Fruit fly (Drosophila melanogaster) whole organism, embryonic: ENCODE results near the gene Mcm5.

Source experiments
- Awh ChIP-seq: fragments of 200-800 bp; sonication (Bioruptor generic); IDR thresholded peaks from 2 replicates; pipeline ENCODE4, ENCODE4 v1.3.6; 2022; ENCODE audit warnings: missing biosample characterization, missing genetic modification characterization
- CG10431 ChIP-seq: fragments of 200-800 bp; sonication (Bioruptor generic); optimal IDR thresholded peaks from 3 replicates; lab custom pipeline; 2018; ENCODE audit warnings: missing biosample characterization, mild to moderate bottlenecking, missing genetic modification characterization
- CG14860 ChIP-seq: fragments of 200-800 bp; sonication (Bioruptor generic); IDR thresholded peaks from 3 replicates; pipeline ENCODE4 v1.3.6; 2022; ENCODE audit warnings: missing biosample characterization, missing genetic modification characterization; ENCODE audit not compliant: partially characterized antibody
- CG15269 ChIP-seq: fragments of 200-800 bp; sonication (Bioruptor generic); optimal IDR thresholded peaks from 2 replicates; lab custom pipeline; 2018; ENCODE audit warnings: missing biosample characterization, mild to moderate bottlenecking, missing genetic modification characterization, moderate library complexity
- CG16779 ChIP-seq: fragments of 200-800 bp; sonication (Bioruptor generic); IDR thresholded peaks from 2 replicates; pipeline ENCODE4 v1.3.6; 2022; ENCODE audit warnings: missing biosample characterization, missing genetic modification characterization
- CG16863 ChIP-seq: fragments of 200-800 bp; sonication (Bioruptor generic); optimal IDR thresholded peaks from 3 replicates; lab custom pipeline; 2016; ENCODE audit warnings: missing biosample characterization, missing genetic modification characterization
- CG30020 ChIP-seq: fragments of 200-800 bp; optimal IDR thresholded peaks from 2 replicates; lab custom pipeline; 2019; ENCODE audit warnings: missing biosample characterization, mild to moderate bottlenecking, missing genetic modification characterization, moderate library complexity
- CG31441 ChIP-seq: fragments of 200-800 bp; sonication (Bioruptor generic); IDR thresholded peaks from 2 replicates; pipeline ENCODE4 v1.3.6; 2022; ENCODE audit warnings: missing biosample characterization, missing genetic modification characterization
- CG3163 ChIP-seq: fragments of 200-800 bp; sonication (Bioruptor generic); optimal IDR thresholded peaks from 3 replicates; lab custom pipeline; 2016; ENCODE audit warnings: missing biosample characterization, missing genetic modification characterization
- CG32532 ChIP-seq: fragments of 200-800 bp; sonication (Bioruptor generic); IDR thresholded peaks from 2 replicates; pipeline ENCODE4 v1.3.6; 2022; ENCODE audit warnings: missing biosample characterization, missing genetic modification characterization
- CG32767 ChIP-seq: fragments of 200-800 bp; sonication (Bioruptor generic); IDR thresholded peaks from 2 replicates; pipeline ENCODE4 v1.3.6; 2022; ENCODE audit warnings: missing biosample characterization, missing genetic modification characterization
- CG33213 ChIP-seq: fragments of 200-800 bp; sonication (Bioruptor generic); optimal IDR thresholded peaks from 3 replicates; lab custom pipeline; 2016; ENCODE audit warnings: missing biosample characterization, missing genetic modification characterization
- CG3407 ChIP-seq: fragments of 200-800 bp; sonication (Bioruptor generic); optimal IDR thresholded peaks from 2 replicates; lab custom pipeline; 2018; ENCODE audit warnings: missing biosample characterization, mild to moderate bottlenecking, missing genetic modification characterization
- CG3838 ChIP-seq: fragments of 200-800 bp; sonication (Bioruptor generic); optimal IDR thresholded peaks from 3 replicates; lab custom pipeline; 2016; ENCODE audit warnings: missing biosample characterization, missing genetic modification characterization
- CG3995 ChIP-seq: fragments of 200-800 bp; sonication (Bioruptor generic); optimal IDR thresholded peaks from 3 replicates; lab custom pipeline; 2016; ENCODE audit warnings: missing biosample characterization, missing genetic modification characterization
- CG4328 ChIP-seq: fragments of 200-800 bp; sonication (Bioruptor generic); optimal IDR thresholded peaks from 3 replicates; lab custom pipeline; 2017; ENCODE audit warnings: missing biosample characterization, missing genetic modification reagents, missing genetic modification characterization
- CG4404 ChIP-seq: fragments of 200-800 bp; sonication (Bioruptor generic); IDR thresholded peaks from 2 replicates; pipeline ENCODE4 v1.3.6; 2022; ENCODE audit warnings: missing biosample characterization, missing genetic modification characterization
- CG4617 ChIP-seq: fragments of 200-800 bp; sonication (Bioruptor generic); optimal IDR thresholded peaks from 3 replicates; lab custom pipeline; 2016; ENCODE audit warnings: missing biosample characterization, missing genetic modification characterization, borderline replicate concordance
- CG4820 ChIP-seq: fragments of 200-800 bp; sonication (Bioruptor generic); optimal IDR thresholded peaks from 3 replicates; lab custom pipeline; 2016; ENCODE audit warnings: missing biosample characterization, missing genetic modification characterization
- CG7271 ChIP-seq: fragments of 200-800 bp; sonication (Bioruptor generic); optimal IDR thresholded peaks from 2 replicates; lab custom pipeline; 2018; ENCODE audit warnings: missing biosample characterization, mild to moderate bottlenecking, missing genetic modification characterization, moderate library complexity
- CG7928 ChIP-seq: fragments of 200-800 bp; sonication (Bioruptor generic); optimal IDR thresholded peaks from 2 replicates; lab custom pipeline; 2017; ENCODE audit warnings: missing biosample characterization, mild to moderate bottlenecking, missing genetic modification characterization
- CG9609 ChIP-seq: fragments of 200-800 bp; sonication (Bioruptor generic); optimal IDR thresholded peaks from 3 replicates; lab custom pipeline; 2016; ENCODE audit warnings: missing biosample characterization, missing genetic modification characterization
- Deaf1 ChIP-seq: fragments of 200-800 bp; optimal IDR thresholded peaks from 3 replicates; lab custom pipeline; 2019; ENCODE audit warnings: missing biosample characterization, mild to moderate bottlenecking, missing genetic modification characterization, moderate library complexity
- Elba2 ChIP-seq: fragments of 200-800 bp; sonication (Bioruptor generic); optimal IDR thresholded peaks from 3 replicates; lab custom pipeline; 2016; ENCODE audit warnings: missing biosample characterization, missing genetic modification characterization
- Ets65A ChIP-seq: fragments of 200-800 bp; sonication (Bioruptor generic); peaks from one replicate; lab custom pipeline; 2016; ENCODE audit warnings: missing biosample characterization, missing genetic modification characterization
- H15 ChIP-seq: fragments of 200-800 bp; sonication (Bioruptor generic); IDR thresholded peaks from 3 replicates; pipeline ENCODE4 v1.3.6; 2022; ENCODE audit warnings: missing biosample characterization, missing genetic modification characterization
- Hr51 ChIP-seq, 2 experiments: fragments of 200-800 bp; sonication (Bioruptor generic); optimal IDR thresholded peaks; 2 replicates in 1 of 2; 3 replicates in 1 of 2; lab custom pipeline; 2016 to 2018; ENCODE audit warnings: missing biosample characterization in 2 of 2, missing genetic modification characterization in 2 of 2, mild to moderate bottlenecking in 1 of 2, moderate library complexity in 1 of 2
- Kr ChIP-seq: fragments of 200-800 bp; sonication (Bioruptor generic); optimal IDR thresholded peaks from 2 replicates; lab custom pipeline; 2017; ENCODE audit warnings: missing biosample characterization, mild to moderate bottlenecking, missing genetic modification characterization
- Pdp1 ChIP-seq, 2 experiments: fragments of 200-800 bp; sonication (Bioruptor generic); optimal IDR thresholded peaks; 3 replicates each; lab custom pipeline; 2016; ENCODE audit warnings: missing biosample characterization in 2 of 2, missing genetic modification characterization in 2 of 2, mild to moderate bottlenecking in 1 of 2, moderate library complexity in 1 of 2
- cas ChIP-seq: fragments of 200-800 bp; sonication (Bioruptor generic); IDR thresholded peaks from 2 replicates; pipeline ENCODE4 v1.3.6; 2022; ENCODE audit warnings: missing biosample characterization, missing genetic modification characterization
- chif ChIP-seq, 2 experiments: fragments of 200-800 bp; sonication (Bioruptor generic); optimal IDR thresholded peaks; 3 replicates each; lab custom pipeline; 2016; ENCODE audit warnings: missing biosample characterization in 2 of 2, missing genetic modification characterization in 2 of 2
- danr ChIP-seq: fragments of 200-800 bp; sonication (Bioruptor generic); IDR thresholded peaks from 2 replicates; pipeline ENCODE4 v1.3.6; 2022; ENCODE audit warnings: missing biosample characterization, missing genetic modification characterization
- dmrt99B ChIP-seq: fragments of 200-800 bp; sonication (Bioruptor generic); optimal IDR thresholded peaks from 2 replicates; lab custom pipeline; 2018; ENCODE audit warnings: missing biosample characterization, mild to moderate bottlenecking, missing genetic modification characterization, moderate library complexity
- dysf ChIP-seq: fragments of 200-800 bp; sonication (Bioruptor generic); IDR thresholded peaks from 3 replicates; pipeline ENCODE4 v1.3.6; 2022; ENCODE audit warnings: missing biosample characterization, missing genetic modification characterization
- emc ChIP-seq: fragments of 200-800 bp; sonication (Bioruptor generic); optimal IDR thresholded peaks from 2 replicates; lab custom pipeline; 2016; ENCODE audit warnings: missing biosample characterization, missing genetic modification characterization
- en ChIP-seq: fragments of 200-800 bp; sonication (Bioruptor generic); optimal IDR thresholded peaks from 2 replicates; lab custom pipeline; 2016; ENCODE audit warnings: missing biosample characterization, missing genetic modification characterization
- eve ChIP-seq, 2 experiments: fragments of >200 bp; optimal IDR thresholded peaks; 2 replicates each; lab custom pipeline; 2017; ENCODE audit warnings: missing biosample characterization in 2 of 2, missing genetic modification characterization in 2 of 2
- ewg ChIP-seq: fragments of 200-800 bp; sonication (Bioruptor generic); optimal IDR thresholded peaks from 3 replicates; lab custom pipeline; 2017; ENCODE audit warnings: mild to moderate bottlenecking, missing biosample characterization, missing genetic modification reagents, missing genetic modification characterization
- hth ChIP-seq: fragments of >200 bp; optimal IDR thresholded peaks from 2 replicates; lab custom pipeline; 2017; ENCODE audit warnings: inconsistent platforms
- klu ChIP-seq: fragments of 200-800 bp; sonication (Bioruptor generic); IDR thresholded peaks from 2 replicates; pipeline ENCODE4 v1.3.6; 2022; ENCODE audit warnings: missing biosample characterization, missing genetic modification characterization
- lbe ChIP-seq: fragments of 200-800 bp; sonication (Bioruptor generic); optimal IDR thresholded peaks from 2 replicates; lab custom pipeline; 2016; ENCODE audit warnings: missing biosample characterization, mild to moderate bottlenecking, missing genetic modification characterization
- mirr ChIP-seq: fragments of 200-800 bp; sonication (Bioruptor generic); optimal IDR thresholded peaks from 3 replicates; lab custom pipeline; 2018; ENCODE audit warnings: missing biosample characterization, mild to moderate bottlenecking, missing genetic modification characterization
- mld ChIP-seq: fragments of 200-800 bp; sonication (Bioruptor generic); IDR thresholded peaks from 3 replicates; pipeline ENCODE4 v1.3.6; 2022; ENCODE audit warnings: missing biosample characterization, missing genetic modification characterization; ENCODE audit not compliant: partially characterized antibody
- otp ChIP-seq: fragments of 200-800 bp; sonication (Bioruptor generic); IDR thresholded peaks from 3 replicates; pipeline ENCODE4, ENCODE4 v1.3.6; 2022; ENCODE audit warnings: missing biosample characterization, missing genetic modification characterization
- scrt ChIP-seq: fragments of 200-800 bp; sonication (Bioruptor generic); optimal IDR thresholded peaks from 2 replicates; lab custom pipeline; 2018; ENCODE audit warnings: missing biosample characterization, mild to moderate bottlenecking, missing genetic modification characterization, moderate library complexity
- sens-2 ChIP-seq: fragments of 200-800 bp; sonication (Bioruptor generic); IDR thresholded peaks from 2 replicates; pipeline ENCODE4 v1.3.6; 2022; ENCODE audit warnings: missing biosample characterization, missing genetic modification characterization
- shn ChIP-seq: fragments of 200-800 bp; sonication (Bioruptor generic); optimal IDR thresholded peaks from 3 replicates; lab custom pipeline; 2016; ENCODE audit warnings: missing biosample characterization, missing genetic modification characterization
- sim ChIP-seq: fragments of 200-800 bp; sonication (Bioruptor generic); IDR thresholded peaks from 2 replicates; pipeline ENCODE4 v1.3.6; 2022; ENCODE audit warnings: missing biosample characterization, missing genetic modification characterization
- stwl ChIP-seq: fragments of 200-800 bp; sonication (Bioruptor generic); optimal IDR thresholded peaks from 3 replicates; lab custom pipeline; 2018; ENCODE audit warnings: missing biosample characterization, mild to moderate bottlenecking, missing genetic modification characterization, moderate library complexity
- tio ChIP-seq: fragments of 200-800 bp; sonication (Bioruptor generic); optimal IDR thresholded peaks from 2 replicates; lab custom pipeline; 2017; ENCODE audit warnings: missing biosample characterization, missing genetic modification characterization, inconsistent platforms
- usp ChIP-seq: fragments of >200 bp; optimal IDR thresholded peaks from 2 replicates; lab custom pipeline; 2017; ENCODE audit warnings: missing biosample characterization, missing genetic modification characterization
- yki ChIP-seq: fragments of >200 bp; optimal IDR thresholded peaks from 3 replicates; lab custom pipeline; 2018

Mcm5 gene

DNA sequence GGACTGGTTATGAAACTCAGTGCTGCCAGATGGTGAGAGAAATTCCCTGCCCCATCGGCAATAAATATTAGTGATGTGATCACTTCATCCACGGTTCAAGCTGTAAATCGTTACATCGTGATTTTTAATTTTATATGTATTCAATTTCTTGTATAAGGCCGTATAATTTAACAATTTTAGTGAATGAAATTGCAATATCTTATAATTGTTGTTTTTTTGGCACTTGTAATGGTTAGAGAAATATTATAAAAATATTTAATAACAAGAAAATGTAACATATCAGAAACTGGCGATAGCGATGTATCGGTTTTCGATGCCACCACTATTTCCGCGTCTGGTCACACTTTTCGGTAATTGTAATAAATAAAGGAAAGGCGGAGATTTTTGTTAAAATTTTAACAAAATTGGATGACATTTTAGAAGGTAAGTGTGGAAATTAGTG is 4.2 kb upstream of the Mcm5 start, which contains the start of the genes mRpL37 and Rbp1 (continued):
- TF ChIP-seq Pdp1 (GFP tag; optimal IDR thresholded peaks at IDR 0.05; lab: Kevin White, UChicago) (peak; percentile 82 to 89), CG15269 (tag; lab: Kevin White, UChicago) (no peak), CG14860 (GFP tag; lab: Robert Waterston, UW) (peak; percentile 95), lbe (no peak), stwl (tag; lab: Kevin White, UChicago) (peak; percentile 66), sens-2 (no peak), CG4820 (peak; percentile 76), Kr (GFP tag; lab: Kevin White, UChicago) (no peak), usp (GFP tag; lab: Kevin White, UChicago) (no peak), shn (GFP tag; lab: Kevin White, UChicago) (peak; percentile 37), en (no peak), dysf (GFP tag; lab: Robert Waterston, UW) (peak; percentile 88), klu (peak; percentile 70), emc (GFP tag; lab: Kevin White, UChicago) (no peak), Hr51 (GFP tag; optimal IDR thresholded peaks at IDR 0.05; lab: Kevin White, UChicago) (peak in 1 of 2 experiments; percentile 55), eve (GFP tag; optimal IDR thresholded peaks at IDR 0.05; lab: Kevin White, UChicago) (no peak), chif (GFP tag; optimal IDR thresholded peaks at IDR 0.05; lab: Kevin White, UChicago) (peak; percentile 18 to 53), CG9609 (no peak), danr (GFP tag; lab: Robert Waterston, UW) (peak; percentile 52), scrt (GFP tag; lab: Kevin White, UChicago) (no peak), CG7928 (peak; percentile 21), ewg (GFP tag; lab: Kevin White, UChicago) (peak; percentile 18), CG16779 (no peak), CG4328 (peak; percentile 72), hth (lab: Kevin White, UChicago) (no peak), CG4617 (peak; percentile 84), Elba2 (GFP tag; lab: Kevin White, UChicago) (peak; percentile 20), H15 (GFP tag; lab: Robert Waterston, UW) (no peak), dmrt99B (tag; lab: Kevin White, UChicago) (no peak), CG30020 (peak; percentile 85), cas (GFP tag; lab: Robert Waterston, UW) (no peak), tio (GFP tag; lab: Kevin White, UChicago) (peak; percentile 66), sim (GFP tag; lab: Robert Waterston, UW) (no peak), CG31441 (peak; percentile 96), CG32532 (GFP tag; lab: Robert Waterston, UW) (peak; percentile 85), mirr (no peak), CG7271 (no peak), CG16863 (GFP tag; lab: Kevin White, UChicago) (peak; percentile 23), otp (GFP tag; lab: Robert Waterston, UW) (no peak), mld (GFP tag; lab: Robert Waterston, UW) (peak; percentile 40; the same call in 1 of the 3 replicates), CG3838 (peak; percentile 1), CG32767 (GFP tag; lab: Robert Waterston, UW) (0 out of 2 replicates have a peak, but pooled peaks have one; percentile 27), CG33213 (GFP tag; lab: Kevin White, UChicago) (no peak), Ets65A (GFP tag; lab: Kevin White, UChicago) (peak; percentile 97), yki (lab: Kevin White, UChicago) (peak; percentile 7), Awh (no peak), CG4404 (GFP tag; lab: Robert Waterston, UW) (peak; percentile 94), CG3163 (GFP tag; lab: Kevin White, UChicago) (no peak), CG3407 (GFP tag; lab: Kevin White, UChicago) (no peak), Deaf1 (tag; lab: Kevin White, UChicago) (no peak), CG10431 (GFP tag; lab: Kevin White, UChicago) (no peak), CG3995 (GFP tag; lab: Kevin White, UChicago) (peak; percentile 98)
